Fruit fly (Drosophila melanogaster): Measurements from ENCODE around the gene mub.
A peak's percentile ranks its signal among the peaks of the same experiment; 100 is the strongest.

mub gene

DNA sequence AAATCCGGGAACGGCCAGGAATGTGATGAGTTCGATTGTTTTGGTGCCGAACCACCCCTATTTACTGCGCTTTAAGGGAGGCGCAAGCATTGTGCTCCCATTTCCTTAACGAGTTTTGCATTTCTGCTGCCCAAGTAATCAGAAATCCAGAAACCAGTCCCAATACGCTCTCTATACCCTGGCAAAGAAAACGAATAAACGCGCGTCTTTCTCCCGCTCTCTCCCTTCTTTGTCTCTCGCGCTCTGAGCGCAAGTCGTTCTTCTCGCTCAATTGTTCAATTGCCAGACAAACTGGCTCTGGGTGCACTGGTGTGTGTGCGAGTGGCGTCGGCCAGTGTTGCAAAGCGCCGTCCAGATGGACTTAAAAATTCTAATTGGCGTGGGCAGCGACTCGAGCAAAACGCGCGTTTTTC, 35.8 kb downstream of the mub start:
- TF ChIP-seq h (GFP tag; optimal IDR thresholded peaks at IDR 0.05) (peak; percentile 98), dmrt93B (GFP tag; optimal IDR thresholded peaks at IDR 0.05) (peak; percentile 96), usp (GFP tag; optimal IDR thresholded peaks at IDR 0.05) (no peak), pan (optimal IDR thresholded peaks at IDR 0.05) (peak; percentile 85), Hr83 (GFP tag; optimal IDR thresholded peaks at IDR 0.05; ENCODE audit: poor library complexity, severe bottlenecking) (peak; percentile 91), brk (GFP tag; optimal IDR thresholded peaks at IDR 0.05) (peak; percentile 93), CrebA (GFP tag; optimal IDR thresholded peaks at IDR 0.05; ENCODE audit: borderline replicate concordance) (peak; percentile 88), GATAd (GFP tag; optimal IDR thresholded peaks at IDR 0.05) (peak; percentile 65), Dif (GFP tag; optimal IDR thresholded peaks at IDR 0.05; ENCODE audit: partially characterized antibody) (peak; percentile 98), woc (GFP tag; optimal IDR thresholded peaks at IDR 0.05) (peak; percentile 98), ey (GFP tag; optimal IDR thresholded peaks at IDR 0.05) (peak; percentile 99), Hr78 (GFP tag; optimal IDR thresholded peaks at IDR 0.05) (no peak), lola (GFP tag; optimal IDR thresholded peaks at IDR 0.05) (no peak), Dfd (GFP tag; optimal IDR thresholded peaks at IDR 0.05) (no peak), jim (GFP tag; optimal IDR thresholded peaks at IDR 0.05) (peak; percentile 59), Mio (GFP tag; optimal IDR thresholded peaks at IDR 0.05) (peak; percentile 93), Hnf4 (GFP tag; optimal IDR thresholded peaks at IDR 0.05) (peak; percentile 97), HLH106 (tag; optimal IDR thresholded peaks at IDR 0.05) (peak; percentile 97), br (GFP tag; optimal IDR thresholded peaks at IDR 0.05) (peak; percentile 99), sage (GFP tag; optimal IDR thresholded peaks at IDR 0.05) (peak; percentile 92), CG32264 (GFP tag; optimal IDR thresholded peaks at IDR 0.05) (peak; percentile 96), OdsH (GFP tag; optimal IDR thresholded peaks at IDR 0.05) (peak; percentile 98), Rel (GFP tag; optimal IDR thresholded peaks at IDR 0.05) (peak; percentile 76), Rel (tag; optimal IDR thresholded peaks at IDR 0.05) (peak; percentile 66), Sp1 (GFP tag; optimal IDR thresholded peaks at IDR 0.05) (peak; percentile 95), dl (GFP tag; optimal IDR thresholded peaks at IDR 0.05; ENCODE audit: insufficient read depth in 1 of 2, partially characterized antibody in 2 of 2) (peak; percentile 97 to 98), rgr (GFP tag; optimal IDR thresholded peaks at IDR 0.05) (peak; percentile 99), fru (GFP tag; optimal IDR thresholded peaks at IDR 0.05) (peak; percentile 99), Vsx2 (GFP tag; optimal IDR thresholded peaks at IDR 0.05; ENCODE audit: partially characterized antibody) (peak; percentile 92), foxo (GFP tag; optimal IDR thresholded peaks at IDR 0.05) (peak; percentile 91 to 99), Myc (optimal IDR thresholded peaks at IDR 0.05) (no peak), CG9705 (GFP tag; optimal IDR thresholded peaks at IDR 0.05) (peak; percentile 50), tai (GFP tag; optimal IDR thresholded peaks at IDR 0.05) (peak; percentile 96), N (GFP tag; optimal IDR thresholded peaks at IDR 0.05) (no peak), dsf (GFP tag; optimal IDR thresholded peaks at IDR 0.05; ENCODE audit: borderline replicate concordance) (peak; percentile 79), psq (GFP tag; optimal IDR thresholded peaks at IDR 0.05) (peak; percentile 100), sv (GFP tag; optimal IDR thresholded peaks at IDR 0.05) (peak; percentile 93), Abd-B (GFP tag; optimal IDR thresholded peaks at IDR 0.05) (no peak), Jra (GFP tag; optimal IDR thresholded peaks at IDR 0.05) (peak; percentile 95)

- no peak for TF ChIP-seq dl (GFP tag; optimal IDR thresholded peaks at IDR 0.05; ENCODE audit: insufficient read depth in 1 of 2, partially characterized antibody in 2 of 2)
- TF ChIP-seq Hnf4 (GFP tag; optimal IDR thresholded peaks at IDR 0.05) = no peak
- no peak for TF ChIP-seq dmrt93B (GFP tag; optimal IDR thresholded peaks at IDR 0.05)
- TF ChIP-seq Mio (GFP tag; optimal IDR thresholded peaks at IDR 0.05) = no peak
- TF ChIP-seq psq (GFP tag; optimal IDR thresholded peaks at IDR 0.05) = no peak
- TF ChIP-seq N (GFP tag; optimal IDR thresholded peaks at IDR 0.05) = no peak
- TF ChIP-seq ey (GFP tag; optimal IDR thresholded peaks at IDR 0.05) = no peak
- no peak for TF ChIP-seq woc (GFP tag; optimal IDR thresholded peaks at IDR 0.05)
- no peak for TF ChIP-seq GATAd (GFP tag; optimal IDR thresholded peaks at IDR 0.05)
- TF ChIP-seq OdsH (GFP tag; optimal IDR thresholded peaks at IDR 0.05) = no peak
- TF ChIP-seq sage (GFP tag; optimal IDR thresholded peaks at IDR 0.05) = no peak
- no peak for TF ChIP-seq usp (GFP tag; optimal IDR thresholded peaks at IDR 0.05)
- TF ChIP-seq CG32264 (GFP tag; optimal IDR thresholded peaks at IDR 0.05) = no peak
- TF ChIP-seq fru (GFP tag; optimal IDR thresholded peaks at IDR 0.05) = no peak
- no peak for TF ChIP-seq rgr (GFP tag; optimal IDR thresholded peaks at IDR 0.05)
- no peak for TF ChIP-seq Jra (GFP tag; optimal IDR thresholded peaks at IDR 0.05)
- TF ChIP-seq CG9705 (GFP tag; optimal IDR thresholded peaks at IDR 0.05) = no peak
Measured at dm6 chr3L:21882075-21882474, 37.5 kb downstream of the mub start.

All from whole organism, wandering third instar larva.